Worm (Caenorhabditis elegans) whole organism, early embryonic: ENCODE results near the gene exc-15.

ENCODE experiments used
- B0310.2 ChIP-seq: sonication (generic microtip); optimal IDR thresholded peaks from 2 replicates; lab custom pipeline; 2016; ENCODE audit warnings: mild to moderate bottlenecking, missing genetic modification characterization, missing compliant biosample characterization
- F13C5.2 ChIP-seq: sonication (generic microtip); optimal IDR thresholded peaks from 2 replicates; lab custom pipeline; 2017; ENCODE audit warnings: mild to moderate bottlenecking, missing genetic modification characterization, inconsistent platforms, missing compliant biosample characterization
- aly-1 ChIP-seq: sonication (generic microtip); optimal IDR thresholded peaks from 2 replicates; lab custom pipeline; 2016; ENCODE audit warnings: missing genetic modification characterization, missing compliant biosample characterization
- ama-1 ChIP-seq: fragments of 150-350 bp; optimal IDR thresholded peaks from 2 replicates; lab custom pipeline; 2014
- ceh-13 ChIP-seq: fragments of 200-800 bp; sonication (Bioruptor generic); optimal IDR thresholded peaks from 2 replicates; lab custom pipeline; 2018; ENCODE audit warnings: mild to moderate bottlenecking, missing genetic modification characterization, missing compliant biosample characterization
- ceh-36 ChIP-seq: sonication (generic microtip); optimal IDR thresholded peaks from 2 replicates; lab custom pipeline; 2016; ENCODE audit warnings: missing genetic modification characterization, inconsistent platforms, missing compliant biosample characterization
- ets-7 ChIP-seq: sonication (generic microtip); optimal IDR thresholded peaks from 2 replicates; lab custom pipeline; 2016; ENCODE audit warnings: missing genotype, missing genetic modification characterization, missing compliant biosample characterization
- flt-1 ChIP-seq: fragments of 200-800 bp; sonication (Bioruptor generic); IDR thresholded peaks from 2 replicates; pipeline ENCODE4 v1.3.6; 2022; ENCODE audit warnings: missing genetic modification characterization, missing compliant biosample characterization
- hmbx-1 ChIP-seq: sonication (generic microtip); optimal IDR thresholded peaks from 2 replicates; lab custom pipeline; 2016; ENCODE audit warnings: mild to moderate bottlenecking, missing genetic modification characterization, missing compliant biosample characterization
- hmg-4 ChIP-seq: fragments of 200-800 bp; sonication (Bioruptor generic); optimal IDR thresholded peaks from 2 replicates; lab custom pipeline; 2018; ENCODE audit warnings: mild to moderate bottlenecking, missing genetic modification characterization, missing compliant biosample characterization
- hnd-1 ChIP-seq: sonication (generic microtip); optimal IDR thresholded peaks from 2 replicates; lab custom pipeline; 2016; ENCODE audit warnings: missing genetic modification characterization, missing compliant biosample characterization
- pes-1 ChIP-seq: fragments of 200-800 bp; sonication (Bioruptor generic); IDR thresholded peaks from 2 replicates; pipeline ENCODE4 v1.3.6; 2022; ENCODE audit warnings: missing genetic modification reagents, missing genetic modification characterization, missing compliant biosample characterization
- scrt-1 ChIP-seq: fragments of 200-800 bp; sonication (Bioruptor generic); IDR thresholded peaks from 2 replicates; pipeline ENCODE4 v1.3.6; 2022; ENCODE audit warnings: missing genetic modification characterization, missing compliant biosample characterization
- sea-1 ChIP-seq: fragments of 200-800 bp; sonication (Bioruptor generic); conservative IDR thresholded peaks from 2 replicates; pipeline ENCODE4 v1.3.6; 2022; ENCODE audit warnings: missing genetic modification characterization, missing compliant biosample characterization
- tbx-11 ChIP-seq: fragments of 200-800 bp; sonication (Bioruptor generic); IDR thresholded peaks from 2 replicates; pipeline ENCODE4 v1.3.6; 2022; ENCODE audit warnings: missing genetic modification characterization, missing compliant biosample characterization
- tbx-37 ChIP-seq: fragments of 200-800 bp; sonication (Bioruptor generic); conservative IDR thresholded peaks from 2 replicates; pipeline ENCODE4 v1.3.6; 2022; ENCODE audit warnings: missing genetic modification reagents, missing genetic modification characterization, missing compliant biosample characterization
- tra-4 ChIP-seq: sonication (generic microtip); optimal IDR thresholded peaks from 2 replicates; lab custom pipeline; 2017; ENCODE audit warnings: missing genetic modification characterization, missing compliant biosample characterization

exc-15 gene

ce11 chrV:4496104-4496586 lies 12.9 kb downstream of the exc-15 start:
- TF ChIP-seq B0310.2 (tag; lab: Kevin White, UChicago) (no peak), ceh-13 (GFP tag; lab: Kevin White, UChicago) (no peak), ceh-36 (tag; lab: Kevin White, UChicago) (peak; percentile 77), pes-1 (no peak), sea-1 (no peak), ama-1 (no peak)

DNA sequence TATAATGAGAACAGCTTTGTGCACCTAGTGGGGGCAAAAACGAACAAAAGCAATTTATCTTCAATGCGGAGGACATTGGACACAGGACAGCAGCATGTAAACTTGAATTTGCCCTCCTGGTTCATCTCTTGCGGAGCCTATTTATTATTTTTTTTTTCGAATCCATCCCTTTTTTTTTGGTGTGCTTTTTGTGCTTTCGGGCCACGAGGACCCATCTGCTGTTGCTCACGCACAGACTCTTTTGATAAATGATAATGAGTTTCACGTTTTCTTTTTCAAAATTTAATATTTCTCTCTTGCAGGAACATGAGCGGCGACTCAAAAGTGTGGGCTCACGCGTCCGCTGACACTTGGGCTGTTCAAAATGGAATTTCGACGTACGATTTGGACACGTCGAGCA lies 13.9 kb downstream of the exc-15 start, which contains the start of gene unc-62:
TSS of gene unc-62 (plus strand) at position 301 of the 400 bp plus-strand sequence.
- TF ChIP-seq ets-7 (no peak), sea-1 (no peak), flt-1 (no peak), F13C5.2 (no peak), tbx-11 (GFP tag; lab: Robert Waterston, UW) (no peak), hmg-4 (no peak), ceh-36 (tag; lab: Kevin White, UChicago) (no peak), scrt-1 (no peak), B0310.2 (tag; lab: Kevin White, UChicago) (no peak), tbx-37 (no peak), ama-1 (no peak), hnd-1 (tag; lab: Kevin White, UChicago) (no peak), hmbx-1 (tag; lab: Kevin White, UChicago) (no peak), ceh-13 (GFP tag; lab: Kevin White, UChicago) (no peak), pes-1 (no peak)

ce11 chrV:4499156-4499808 lies 16.0 kb downstream of the exc-15 start:
- no peak for TF ChIP-seq ets-7
- 0 out of 2 replicates have a peak, but pooled peaks have one; percentile 11 for TF ChIP-seq scrt-1
- TF ChIP-seq F13C5.2, result peak; percentile 51
- no peak for TF ChIP-seq aly-1 (tag; lab: Kevin White, UChicago)
- no peak for TF ChIP-seq tbx-37
- TF ChIP-seq hmg-4, result peak; percentile 70
- TF ChIP-seq sea-1, result 0 out of 2 replicates have a peak, but pooled peaks have one; percentile 44
- peak; percentile 55; the same call in 1 of the 2 replicates for TF ChIP-seq pes-1

ce11 chrV:4500709-4501108 lies 17.4 kb downstream of the exc-15 start:
- no peak for TF ChIP-seq scrt-1
- TF ChIP-seq aly-1 (tag; lab: Kevin White, UChicago), result no peak
- no peak for TF ChIP-seq ceh-36 (tag; lab: Kevin White, UChicago)
- TF ChIP-seq F13C5.2, result no peak
- no peak for TF ChIP-seq tbx-11 (GFP tag; lab: Robert Waterston, UW)
- TF ChIP-seq pes-1, result no peak
- TF ChIP-seq ama-1, result no peak
- TF ChIP-seq hmg-4, result no peak
- TF ChIP-seq flt-1, result no peak
- TF ChIP-seq ceh-13 (GFP tag; lab: Kevin White, UChicago), result no peak
- no peak for TF ChIP-seq ets-7
- no peak for TF ChIP-seq tbx-37

- TF ChIP-seq hmbx-1 (tag; lab: Kevin White, UChicago) (no peak), tbx-11 (GFP tag; lab: Robert Waterston, UW) (no peak), flt-1 (no peak), ceh-36 (tag; lab: Kevin White, UChicago) (no peak), F13C5.2 (no peak), aly-1 (tag; lab: Kevin White, UChicago) (no peak), sea-1 (no peak), pes-1 (no peak), ceh-13 (GFP tag; lab: Kevin White, UChicago) (no peak), hnd-1 (tag; lab: Kevin White, UChicago) (no peak)
Measured at ce11 chrV:4501974-4502373, 18.7 kb downstream of the exc-15 start.

DNA sequence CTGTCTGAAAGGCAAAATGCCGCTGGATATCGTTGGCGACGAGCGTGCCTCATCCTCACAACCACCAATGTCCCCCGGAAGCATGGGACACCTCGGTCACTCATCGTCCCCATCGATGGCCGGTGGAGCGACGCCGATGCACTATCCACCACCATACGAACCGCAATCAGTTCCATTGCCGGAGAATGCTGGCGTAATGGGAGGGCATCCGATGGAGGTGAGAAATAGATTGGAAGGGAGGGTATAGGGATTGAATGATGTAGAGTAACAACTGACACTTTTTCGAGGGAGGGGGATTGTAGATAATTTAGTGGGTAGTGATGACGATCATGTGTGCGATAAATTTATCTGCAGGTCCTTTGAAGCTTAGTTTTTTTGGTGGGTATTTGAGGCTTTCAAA lies 19.4 kb downstream of the exc-15 start:
- TF ChIP-seq F13C5.2, result no peak
- peak; percentile 12 for TF ChIP-seq hmg-4

DNA sequence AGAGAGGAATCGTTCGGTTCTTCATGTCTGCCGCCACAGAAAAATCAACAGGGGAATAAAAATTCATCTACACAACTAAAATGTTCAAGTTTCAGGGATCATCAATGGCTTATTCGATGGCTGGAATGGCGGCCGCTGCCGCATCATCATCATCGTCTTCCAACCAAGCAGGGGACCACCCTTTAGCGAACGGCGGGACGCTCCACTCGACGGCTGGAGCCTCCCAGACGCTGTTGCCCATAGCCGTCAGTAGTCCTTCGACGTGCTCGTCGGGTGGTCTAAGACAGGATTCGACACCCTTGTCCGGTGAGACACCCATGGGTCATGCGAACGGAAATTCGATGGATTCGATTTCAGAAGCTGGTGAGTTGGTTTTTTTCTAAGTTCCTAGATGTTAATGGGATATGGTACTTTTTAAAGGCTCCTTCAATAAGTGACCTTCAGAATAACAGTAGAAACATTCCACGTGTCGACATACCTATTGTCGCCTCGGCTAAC lies 20.7 kb downstream of the exc-15 start:
- TF ChIP-seq hmbx-1 (tag; lab: Kevin White, UChicago) (no peak), tbx-37 (no peak), scrt-1 (no peak), ama-1 (no peak), flt-1 (no peak), hnd-1 (tag; lab: Kevin White, UChicago) (no peak), ets-7 (no peak), B0310.2 (tag; lab: Kevin White, UChicago) (no peak), tbx-11 (GFP tag; lab: Robert Waterston, UW) (no peak), sea-1 (no peak), tra-4 (no peak), hmg-4 (no peak), ceh-13 (GFP tag; lab: Kevin White, UChicago) (no peak), ceh-36 (tag; lab: Kevin White, UChicago) (no peak), pes-1 (no peak), F13C5.2 (no peak), aly-1 (tag; lab: Kevin White, UChicago) (no peak)

ce11 chrV:4504445-4504844 lies 21.2 kb downstream of the exc-15 start:
- no peak for TF ChIP-seq tbx-37

DNA sequence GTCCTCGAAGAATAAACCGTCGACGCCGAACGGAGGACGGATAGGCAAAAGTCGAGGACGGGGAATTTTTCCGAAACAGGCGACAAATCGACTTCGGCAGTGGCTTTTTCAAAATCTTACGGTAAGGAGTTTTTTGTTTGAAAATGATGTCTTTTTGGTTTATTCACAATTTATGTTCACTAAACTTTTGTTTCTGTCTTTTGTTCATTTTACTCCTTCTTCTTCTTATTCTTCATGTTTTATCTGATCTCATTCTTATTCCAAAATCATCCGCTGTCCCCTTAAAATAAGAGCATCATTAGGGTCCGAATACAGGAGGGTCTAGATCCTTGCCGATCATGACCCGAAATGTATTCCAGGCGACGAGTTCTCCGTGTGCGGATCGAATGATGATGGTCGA lies 21.7 kb downstream of the exc-15 start:
- TF ChIP-seq ceh-13 (GFP tag; lab: Kevin White, UChicago) (no peak), tra-4 (no peak), F13C5.2 (no peak), pes-1 (no peak), scrt-1 (no peak), ama-1 (no peak), ets-7 (no peak), hmbx-1 (tag; lab: Kevin White, UChicago) (no peak), sea-1 (no peak), aly-1 (tag; lab: Kevin White, UChicago) (no peak), tbx-37 (no peak), B0310.2 (tag; lab: Kevin White, UChicago) (no peak), hnd-1 (tag; lab: Kevin White, UChicago) (no peak), ceh-36 (tag; lab: Kevin White, UChicago) (no peak), tbx-11 (GFP tag; lab: Robert Waterston, UW) (no peak), flt-1 (no peak), hmg-4 (no peak)
